Worm (Caenorhabditis elegans): ENCODE data around the gene ire-1.

- TF ChIP-seq ztf-29 (GFP tag; IDR thresholded peaks at IDR 0.05) (no peak), tab-1 (GFP tag; IDR thresholded peaks at IDR 0.05) (no peak), flt-1 (GFP tag; IDR thresholded peaks at IDR 0.05) (no peak), T22C8.4 (GFP tag; IDR thresholded peaks at IDR 0.05) (no peak), ref-1 (GFP tag; conservative IDR thresholded peaks at IDR 0.05) (no peak), cog-1 (tag; optimal IDR thresholded peaks at IDR 0.05) (no peak), med-1 (GFP tag; optimal IDR thresholded peaks at IDR 0.05; ENCODE audit: insufficient read depth) (no peak), ztf-23 (GFP tag; IDR thresholded peaks at IDR 0.05) (no peak), klf-2 (GFP tag; conservative IDR thresholded peaks at IDR 0.05) (no peak)
Observed at ce11 chrII:8078041-8078440, 46.7 kb downstream of the ire-1 start, which contains the start of gene K02C4.5.

Measured in whole organism, midembryonic.